Worm (Caenorhabditis elegans) whole organism, mixed stage, embryonic: Measurements from ENCODE around the gene W06H8.6.

Experiments
- M03D4.4 ChIP-seq: sonication (generic microtip); optimal IDR thresholded peaks from 2 replicates; lab custom pipeline; 2017; ENCODE audit warnings: mild to moderate bottlenecking, missing genetic modification characterization, missing compliant biosample characterization
- bed-3 ChIP-seq: fragments of 200-800 bp; sonication (Bioruptor generic); optimal IDR thresholded peaks from 3 replicates; lab custom pipeline; 2018; ENCODE audit warnings: mild to moderate bottlenecking, missing genetic modification characterization, moderate library complexity, missing compliant biosample characterization
- blmp-1 ChIP-seq: fragments of 150-350 bp; optimal IDR thresholded peaks from 2 replicates; lab custom pipeline; 2014; ENCODE audit warnings: missing biosample characterization, missing genetic modification characterization
- ceh-39 ChIP-seq: fragments of 150-350 bp; optimal IDR thresholded peaks from 2 replicates; lab custom pipeline; 2014; ENCODE audit warnings: missing biosample characterization, missing genetic modification characterization
- ceh-43 ChIP-seq: fragments of 200-800 bp; sonication (Bioruptor generic); optimal IDR thresholded peaks from 2 replicates; lab custom pipeline; 2018; ENCODE audit warnings: mild to moderate bottlenecking, missing genetic modification characterization, moderate library complexity, missing compliant biosample characterization
- ces-1 ChIP-seq: fragments of 150-350 bp; optimal IDR thresholded peaks from 2 replicates; lab custom pipeline; 2014; ENCODE audit warnings: missing biosample characterization, missing genetic modification reagents, missing genetic modification characterization
- drap-1 ChIP-seq: fragments of 200-800 bp; sonication (Bioruptor generic); optimal IDR thresholded peaks from 3 replicates; lab custom pipeline; 2018; ENCODE audit warnings: mild to moderate bottlenecking, missing genetic modification characterization, missing compliant biosample characterization
- elt-1 ChIP-seq: sonication (generic microtip); optimal IDR thresholded peaks from 2 replicates; lab custom pipeline; 2017; ENCODE audit warnings: missing genetic modification characterization, mild to moderate bottlenecking, missing compliant biosample characterization, antibody characterized with exemption, moderate library complexity, borderline replicate concordance; ENCODE audit not compliant: insufficient read depth
- elt-3 ChIP-seq: fragments of 150-350 bp; optimal IDR thresholded peaks from 2 replicates; lab custom pipeline; 2014; ENCODE audit warnings: missing biosample characterization, missing genetic modification characterization
- flh-1 ChIP-seq: fragments of 200-800 bp; sonication (Bioruptor generic); optimal IDR thresholded peaks from 2 replicates; lab custom pipeline; 2018; ENCODE audit warnings: mild to moderate bottlenecking, missing genetic modification characterization, moderate library complexity, missing compliant biosample characterization
- ham-2 ChIP-seq: fragments of 200-800 bp; sonication (Bioruptor generic); optimal IDR thresholded peaks from 2 replicates; lab custom pipeline; 2018; ENCODE audit warnings: mild to moderate bottlenecking, missing genetic modification characterization, missing compliant biosample characterization
- hlh-1 ChIP-seq: fragments of 150-350 bp; optimal IDR thresholded peaks from 2 replicates; lab custom pipeline; 2014; ENCODE audit warnings: missing biosample characterization, missing genetic modification reagents, missing genetic modification characterization
- lin-13 ChIP-seq: fragments of 150-350 bp; optimal IDR thresholded peaks from 2 replicates; lab custom pipeline; 2014; ENCODE audit warnings: missing biosample characterization, missing genetic modification characterization
- lin-32 ChIP-seq: fragments of 200-800 bp; sonication (Bioruptor generic); optimal IDR thresholded peaks from 2 replicates; lab custom pipeline; 2018; ENCODE audit warnings: mild to moderate bottlenecking, missing genetic modification characterization, missing compliant biosample characterization
- lsy-2 ChIP-seq: fragments of 150-350 bp; optimal IDR thresholded peaks from 2 replicates; lab custom pipeline; 2014; ENCODE audit warnings: missing biosample characterization, missing genetic modification characterization
- mls-2 ChIP-seq: sonication (generic microtip); optimal IDR thresholded peaks from 2 replicates; lab custom pipeline; 2016; ENCODE audit warnings: mild to moderate bottlenecking, missing genetic modification characterization, moderate library complexity, missing compliant biosample characterization
- nhr-2 ChIP-seq: fragments of 150-350 bp; optimal IDR thresholded peaks from 2 replicates; lab custom pipeline; 2014; ENCODE audit warnings: missing biosample characterization, missing genetic modification characterization
- nhr-28 ChIP-seq: fragments of 150-350 bp; optimal IDR thresholded peaks from 2 replicates; lab custom pipeline; 2014; ENCODE audit warnings: missing biosample characterization, missing genetic modification characterization
- nhr-76 ChIP-seq: sonication (generic microtip); optimal IDR thresholded peaks from 2 replicates; lab custom pipeline; 2017; ENCODE audit warnings: missing biosample characterization, missing genetic modification characterization
- sem-2 ChIP-seq: fragments of 200-800 bp; sonication (Bioruptor generic); optimal IDR thresholded peaks from 2 replicates; lab custom pipeline; 2018; ENCODE audit warnings: mild to moderate bottlenecking, missing genetic modification characterization, missing compliant biosample characterization
- snpc-4 ChIP-seq: fragments of 150-350 bp; optimal IDR thresholded peaks from 2 replicates; lab custom pipeline; 2014; ENCODE audit warnings: missing biosample characterization, missing genetic modification characterization
- sptf-1 ChIP-seq: sonication (generic microtip); optimal IDR thresholded peaks from 2 replicates; lab custom pipeline; 2017; ENCODE audit warnings: mild to moderate bottlenecking, missing genetic modification characterization, moderate library complexity, missing compliant biosample characterization
- unc-120 ChIP-seq: sonication (generic microtip); optimal IDR thresholded peaks from 2 replicates; lab custom pipeline; 2017; ENCODE audit warnings: missing genetic modification characterization, missing compliant biosample characterization; ENCODE audit not compliant: poor library complexity, severe bottlenecking
- unc-39 ChIP-seq: fragments of 150-350 bp; optimal IDR thresholded peaks from 2 replicates; lab custom pipeline; 2014; ENCODE audit warnings: missing biosample characterization, missing genetic modification characterization
- unc-62 ChIP-seq: fragments of 150-350 bp; optimal IDR thresholded peaks from 2 replicates; lab custom pipeline; 2014; ENCODE audit warnings: missing biosample characterization, missing genetic modification reagents, missing genetic modification characterization
- zip-8 ChIP-seq: fragments of 150-350 bp; optimal IDR thresholded peaks from 2 replicates; lab custom pipeline; 2014; ENCODE audit warnings: missing biosample characterization, missing genetic modification characterization
- ztf-11 ChIP-seq: fragments of 150-350 bp; optimal IDR thresholded peaks from 2 replicates; lab custom pipeline; 2014; ENCODE audit warnings: missing biosample characterization, missing genetic modification characterization

The W06H8.6 gene

ce11 chrV:6217142-6217541, 9.7 kb downstream of the W06H8.6 start:
- TF ChIP-seq nhr-76 (tag; lab: Kevin White, UChicago) (no peak), ham-2 (GFP tag; lab: Kevin White, UChicago) (no peak)
- TF ChIP-seq, all 35 proteins: peak for 0

ce11 chrV:6214465-6214864, 12.3 kb downstream of the W06H8.6 start:
- TF ChIP-seq nhr-28 (tag; lab: Kevin White, UChicago), result no peak
- TF ChIP-seq lin-13 (tag; lab: Kevin White, UChicago), result no peak
- no peak for TF ChIP-seq snpc-4
- TF ChIP-seq flh-1, result no peak
- no peak for TF ChIP-seq ceh-39 (tag; lab: Kevin White, UChicago)
- no peak for TF ChIP-seq mls-2 (tag; lab: Kevin White, UChicago)
- TF ChIP-seq ztf-11, result no peak

- TF ChIP-seq ces-1 (GFP tag; lab: Kevin White, UChicago) (peak; percentile 34), sptf-1 (no peak), unc-39 (tag; lab: Kevin White, UChicago) (no peak), snpc-4 (no peak), M03D4.4 (no peak)
Observed at ce11 chrV:6213845-6214244, 13.0 kb downstream of the W06H8.6 start.

ce11 chrV:6213216-6213735, 13.5 kb downstream of the W06H8.6 start:
- no peak for TF ChIP-seq unc-120 (tag; lab: Kevin White, UChicago)
- no peak for TF ChIP-seq zip-8 (tag; lab: Kevin White, UChicago)
- no peak for TF ChIP-seq nhr-28 (tag; lab: Kevin White, UChicago)
- no peak for TF ChIP-seq sptf-1
- TF ChIP-seq elt-1 (tag; lab: Kevin White, UChicago), result no peak
- TF ChIP-seq nhr-76 (tag; lab: Kevin White, UChicago), result no peak
- no peak for TF ChIP-seq ceh-39 (tag; lab: Kevin White, UChicago)
- TF ChIP-seq hlh-1 (tag; lab: Kevin White, UChicago), result no peak
- no peak for TF ChIP-seq snpc-4

- no peak for TF ChIP-seq M03D4.4
- TF ChIP-seq lsy-2 (tag; lab: Kevin White, UChicago), result no peak
- no peak for TF ChIP-seq hlh-1 (tag; lab: Kevin White, UChicago)
- TF ChIP-seq ces-1 (GFP tag; lab: Kevin White, UChicago), result no peak
- TF ChIP-seq lin-32 (GFP tag; lab: Kevin White, UChicago), result no peak
- TF ChIP-seq elt-1 (tag; lab: Kevin White, UChicago), result no peak
- TF ChIP-seq, all 35 proteins: peak for 0
Observed at ce11 chrV:6212566-6212965, 14.2 kb downstream of the W06H8.6 start.

- TF ChIP-seq lin-13 (tag; lab: Kevin White, UChicago) (no peak), ceh-43 (GFP tag; lab: Kevin White, UChicago) (no peak), M03D4.4 (no peak), elt-3 (tag; lab: Kevin White, UChicago) (no peak), ham-2 (GFP tag; lab: Kevin White, UChicago) (no peak), snpc-4 (no peak), unc-62 (no peak), zip-8 (tag; lab: Kevin White, UChicago) (no peak), flh-1 (no peak), drap-1 (no peak), blmp-1 (tag; lab: Kevin White, UChicago) (no peak), elt-1 (tag; lab: Kevin White, UChicago) (no peak), mls-2 (tag; lab: Kevin White, UChicago) (no peak), unc-120 (tag; lab: Kevin White, UChicago) (no peak), sem-2 (GFP tag; lab: Kevin White, UChicago) (no peak), nhr-2 (tag; lab: Kevin White, UChicago) (no peak), ces-1 (GFP tag; lab: Kevin White, UChicago) (no peak), bed-3 (no peak)
Observed at ce11 chrV:6211509-6211908, 15.3 kb downstream of the W06H8.6 start.
